Worm (Caenorhabditis elegans) whole organism, L1 larva: Measurements from ENCODE around the gene F14H3.3.

ENCODE experiments used
- C04F5.9 ChIP-seq: sonication (generic microtip); optimal IDR thresholded peaks from 2 replicates; lab custom pipeline; 2016; ENCODE audit warnings: missing genetic modification characterization, missing compliant biosample characterization
- C16A3.4 ChIP-seq: fragments of 150-350 bp; optimal IDR thresholded peaks from 2 replicates; lab custom pipeline; 2014; ENCODE audit warnings: missing biosample characterization, missing genetic modification characterization
- C34B4.2 ChIP-seq: sonication (generic microtip); optimal IDR thresholded peaks from 2 replicates; lab custom pipeline; 2017; ENCODE audit warnings: mild to moderate bottlenecking, missing genetic modification characterization, missing compliant biosample characterization
- aha-1 ChIP-seq: fragments of 150-350 bp; optimal IDR thresholded peaks from 2 replicates; lab custom pipeline; 2014; ENCODE audit warnings: missing biosample characterization, missing genetic modification characterization
- aly-2 ChIP-seq: fragments of 150-350 bp; optimal IDR thresholded peaks from 2 replicates; lab custom pipeline; 2014; ENCODE audit warnings: missing biosample characterization, missing genetic modification characterization
- blmp-1 ChIP-seq: fragments of 150-350 bp; optimal IDR thresholded peaks from 2 replicates; lab custom pipeline; 2014; ENCODE audit warnings: missing biosample characterization, missing genetic modification characterization
- ceh-63 ChIP-seq: fragments of 200-800 bp; sonication (Bioruptor generic); optimal IDR thresholded peaks from 2 replicates; lab custom pipeline; 2018; ENCODE audit warnings: mild to moderate bottlenecking, missing genetic modification characterization, missing compliant biosample characterization
- ceh-90 ChIP-seq: sonication (generic microtip); optimal IDR thresholded peaks from 2 replicates; lab custom pipeline; 2016; ENCODE audit warnings: missing genetic modification characterization, missing compliant biosample characterization
- ces-1 ChIP-seq: fragments of 150-350 bp; optimal IDR thresholded peaks from 2 replicates; lab custom pipeline; 2014; ENCODE audit warnings: missing biosample characterization, missing genetic modification reagents, missing genetic modification characterization
- dpl-1 ChIP-seq, 3 experiments: fragments of 150-350 bp in 2 of 3; sonication (generic microtip) in 1 of 3; optimal IDR thresholded peaks; 2 replicates each; lab custom pipeline; 2014 to 2017; ENCODE audit warnings: missing biosample characterization in 3 of 3, missing genetic modification characterization in 3 of 3, missing genetic modification reagents in 3 of 3
- dsc-1 ChIP-seq: sonication (generic microtip); optimal IDR thresholded peaks from 2 replicates; lab custom pipeline; 2016; ENCODE audit warnings: mild to moderate bottlenecking, missing genetic modification characterization, missing compliant biosample characterization
- efl-1 ChIP-seq, 4 experiments: fragments of 150-350 bp; optimal IDR thresholded peaks in 3 of 4; peaks in 1 of 4; 1 replicate in 1 of 4; 2 replicates in 3 of 4; lab custom pipeline; 2014; ENCODE audit warnings: missing biosample characterization in 2 of 4, missing genetic modification characterization in 2 of 4, missing genetic modification reagents in 2 of 4
- efl-3 ChIP-seq: fragments of 200-800 bp; sonication (Bioruptor generic); optimal IDR thresholded peaks from 2 replicates; lab custom pipeline; 2018; ENCODE audit warnings: mild to moderate bottlenecking, missing genetic modification characterization, missing compliant biosample characterization
- egl-27 ChIP-seq, 2 experiments: fragments of 150-350 bp in 1 of 2; sonication (generic microtip); optimal IDR thresholded peaks; 3 replicates each; lab custom pipeline; 2017 to 2018; ENCODE audit warnings: missing biosample characterization in 2 of 2, missing genetic modification characterization in 2 of 2, missing genetic modification reagents in 2 of 2
- fkh-4 ChIP-seq: sonication (generic microtip); optimal IDR thresholded peaks from 2 replicates; lab custom pipeline; 2016; ENCODE audit warnings: missing compliant biosample characterization, missing genetic modification characterization, borderline replicate concordance
- grh-1 ChIP-seq: fragments of 200-800 bp; sonication (Bioruptor generic); IDR thresholded peaks from 2 replicates; pipeline ENCODE4 v1.3.6; 2022; ENCODE audit warnings: missing genetic modification reagents, missing genetic modification characterization, missing compliant biosample characterization
- isw-1 ChIP-seq: fragments of 200-800 bp; sonication (Bioruptor generic); IDR thresholded peaks from 2 replicates; pipeline ENCODE4 v1.3.6; 2022; ENCODE audit warnings: missing genetic modification characterization, missing compliant biosample characterization
- lin-13 ChIP-seq: fragments of 150-350 bp; optimal IDR thresholded peaks from 2 replicates; lab custom pipeline; 2014; ENCODE audit warnings: missing biosample characterization, missing genetic modification reagents, missing genetic modification characterization
- lin-14 ChIP-seq: fragments of 200-800 bp; sonication (Bioruptor generic); optimal IDR thresholded peaks from 2 replicates; lab custom pipeline; 2018; ENCODE audit warnings: mild to moderate bottlenecking, missing genetic modification characterization, moderate library complexity, missing compliant biosample characterization
- lin-15B ChIP-seq: fragments of 150-350 bp; sonication (generic microtip); optimal IDR thresholded peaks from 3 replicates; lab custom pipeline; 2014; ENCODE audit warnings: missing biosample characterization, missing genetic modification characterization
- lin-35 ChIP-seq, 2 experiments: fragments of 150-350 bp; optimal IDR thresholded peaks; 2 replicates each; lab custom pipeline; 2014; ENCODE audit warnings: missing biosample characterization in 2 of 2, missing genetic modification characterization in 2 of 2, missing genetic modification reagents in 2 of 2
- lsy-2 ChIP-seq, 2 experiments: fragments of 150-350 bp; optimal IDR thresholded peaks; 2 replicates each; lab custom pipeline; 2014; ENCODE audit warnings: missing biosample characterization in 2 of 2, missing genetic modification characterization in 2 of 2
- mep-1 ChIP-seq: fragments of 150-350 bp; optimal IDR thresholded peaks from 2 replicates; lab custom pipeline; 2014; ENCODE audit warnings: missing biosample characterization, missing genetic modification characterization
- nhr-19 ChIP-seq: fragments of 200-800 bp; sonication (Bioruptor generic); conservative IDR thresholded peaks from 2 replicates; pipeline ENCODE4 v1.3.6; 2022; ENCODE audit warnings: missing genetic modification characterization, missing compliant biosample characterization
- nhr-20 ChIP-seq: sonication (generic microtip); optimal IDR thresholded peaks from 2 replicates; lab custom pipeline; 2016; ENCODE audit warnings: mild to moderate bottlenecking, missing genetic modification characterization, missing compliant biosample characterization
- nhr-237 ChIP-seq: fragments of 150-350 bp; optimal IDR thresholded peaks from 2 replicates; lab custom pipeline; 2014; ENCODE audit warnings: missing biosample characterization, missing genetic modification characterization
- nhr-47 ChIP-seq: sonication (generic microtip); optimal IDR thresholded peaks from 2 replicates; lab custom pipeline; 2016; ENCODE audit warnings: mild to moderate bottlenecking, missing genetic modification characterization, moderate library complexity, missing compliant biosample characterization
- nhr-71 ChIP-seq: sonication (generic microtip); optimal IDR thresholded peaks from 2 replicates; lab custom pipeline; 2016; ENCODE audit warnings: mild to moderate bottlenecking, missing genetic modification characterization, moderate library complexity, missing compliant biosample characterization
- nhr-85 ChIP-seq: sonication (generic microtip); peaks from one replicate; lab custom pipeline; 2016; ENCODE audit warnings: missing genetic modification characterization, inconsistent platforms, missing compliant biosample characterization
- nhr-90 ChIP-seq: sonication (generic microtip); optimal IDR thresholded peaks from 2 replicates; lab custom pipeline; 2016; ENCODE audit warnings: mild to moderate bottlenecking, missing genetic modification characterization, missing compliant biosample characterization; ENCODE audit not compliant: poor library complexity
- rnt-1 ChIP-seq: sonication (generic microtip); optimal IDR thresholded peaks from 2 replicates; lab custom pipeline; 2016; ENCODE audit warnings: mild to moderate bottlenecking, missing genetic modification characterization, moderate library complexity, missing compliant biosample characterization
- snu-23 ChIP-seq: sonication (generic microtip); optimal IDR thresholded peaks from 2 replicates; lab custom pipeline; 2016; ENCODE audit warnings: missing genetic modification characterization, missing compliant biosample characterization
- sup-37 ChIP-seq: fragments of 200-800 bp; sonication (Bioruptor generic); optimal IDR thresholded peaks from 2 replicates; lab custom pipeline; 2018; ENCODE audit warnings: mild to moderate bottlenecking, missing genetic modification characterization, missing compliant biosample characterization
- swsn-7 ChIP-seq: sonication (generic microtip); optimal IDR thresholded peaks from 2 replicates; lab custom pipeline; 2016; ENCODE audit warnings: missing genetic modification characterization, missing compliant biosample characterization
- tbx-2 ChIP-seq: sonication (generic microtip); optimal IDR thresholded peaks from 2 replicates; lab custom pipeline; 2016; ENCODE audit warnings: missing genetic modification characterization, missing compliant biosample characterization
- unc-86 ChIP-seq: sonication (generic microtip); optimal IDR thresholded peaks from 2 replicates; lab custom pipeline; 2016; ENCODE audit warnings: missing genetic modification characterization, missing compliant biosample characterization
- vab-15 ChIP-seq: sonication (generic microtip); optimal IDR thresholded peaks from 2 replicates; lab custom pipeline; 2017; ENCODE audit warnings: missing genotype, mild to moderate bottlenecking, missing genetic modification characterization, missing compliant biosample characterization
- xbp-1 ChIP-seq: sonication (generic microtip); optimal IDR thresholded peaks from 2 replicates; lab custom pipeline; 2016; ENCODE audit warnings: missing genetic modification characterization, missing compliant biosample characterization
- ztf-11 ChIP-seq, 2 experiments: sonication (generic microtip); optimal IDR thresholded peaks; 2 replicates each; lab custom pipeline; 2016 to 2017; ENCODE audit warnings: missing genetic modification characterization in 2 of 2, missing biosample characterization in 1 of 2, missing compliant biosample characterization in 1 of 2
- ztf-4 ChIP-seq: fragments of 150-350 bp; optimal IDR thresholded peaks from 2 replicates; lab custom pipeline; 2014; ENCODE audit warnings: missing biosample characterization, missing genetic modification characterization

The F14H3.3 gene

ce11 chrV:16040140-16040827 lies 13.0 kb downstream of the F14H3.3 start, which contains the start of the genes his-4 and his-3:
TSS of gene his-4 (minus strand) at chrV:16040515.
TSS of gene his-3 (plus strand) at chrV:16040808.
- TF ChIP-seq nhr-90 (tag; lab: Kevin White, UChicago) (peak; percentile 76), tbx-2 (tag; lab: Kevin White, UChicago) (peak; percentile 20), grh-1 (peak; percentile 78), snu-23 (peak; percentile 54), nhr-47 (peak; percentile 56), ztf-4 (tag; lab: Kevin White, UChicago) (peak; percentile 35), nhr-71 (tag; lab: Kevin White, UChicago) (peak; percentile 69), nhr-85 (tag; lab: Kevin White, UChicago) (peak; percentile 90), nhr-19 (GFP tag; lab: Robert Waterston, UW) (peak; percentile 18; the same call in 1 of the 2 replicates), mep-1 (peak; percentile 30), dpl-1 (GFP tag; optimal IDR thresholded peaks at IDR 0.05; lab: Kevin White, UChicago) (peak in 1 of 3 experiments; percentile 23), unc-86 (tag; lab: Kevin White, UChicago) (peak; percentile 43), swsn-7 (tag; lab: Kevin White, UChicago) (peak; percentile 76), xbp-1 (tag; lab: Kevin White, UChicago) (peak; percentile 38), lin-35 (GFP tag; optimal IDR thresholded peaks at IDR 0.05; lab: Kevin White, UChicago) (peak in 1 of 2 experiments; percentile 7), C16A3.4 (peak; percentile 15), blmp-1 (tag; lab: Kevin White, UChicago) (peak; percentile 15), efl-1 (optimal IDR thresholded peaks at IDR 0.05; lab: Kevin White, UChicago) (peak; percentile 25 to 52), efl-1 (GFP tag; optimal IDR thresholded peaks at IDR 0.05 in 1 of 2; lab: Kevin White, UChicago) (peak in 1 of 2 experiments; percentile 29), nhr-20 (tag; lab: Kevin White, UChicago) (peak; percentile 69), ztf-11 (tag; optimal IDR thresholded peaks at IDR 0.05; lab: Kevin White, UChicago) (peak in 1 of 2 experiments; percentile 92), rnt-1 (tag; lab: Kevin White, UChicago) (peak; percentile 27), lin-14 (GFP tag; lab: Kevin White, UChicago) (peak; percentile 79), efl-3 (GFP tag; lab: Kevin White, UChicago) (peak; percentile 60)

- TF ChIP-seq lsy-2 (tag; optimal IDR thresholded peaks at IDR 0.05; lab: Kevin White, UChicago) (no peak), efl-1 (optimal IDR thresholded peaks at IDR 0.05; lab: Kevin White, UChicago) (no peak), efl-1 (GFP tag; optimal IDR thresholded peaks at IDR 0.05 in 1 of 2; lab: Kevin White, UChicago) (peak in 1 of 2 experiments; percentile 45)
These were observed 17.1 kb downstream of the F14H3.3 start, which contains the start of gene T10C6.10 for ce11 chrV:16036166-16036565. TSS of gene T10C6.10 (plus strand) at chrV:16036413.

ce11 chrV:16033491-16033890 lies 19.8 kb downstream of the F14H3.3 start:
- no peak for TF ChIP-seq fkh-4 (tag; lab: Kevin White, UChicago)
- no peak for TF ChIP-seq nhr-19 (GFP tag; lab: Robert Waterston, UW)
- TF ChIP-seq rnt-1 (tag; lab: Kevin White, UChicago): no peak
- TF ChIP-seq C34B4.2: no peak
- TF ChIP-seq lin-13 (GFP tag; lab: Kevin White, UChicago): no peak

ce11 chrV:16032761-16033160 lies 20.5 kb downstream of the F14H3.3 start, which contains the start of gene T10C6.16:
TSS of gene T10C6.16 (minus strand) at chrV:16033005.
- TF ChIP-seq C04F5.9 (tag; lab: Kevin White, UChicago) (no peak), nhr-85 (tag; lab: Kevin White, UChicago) (peak; percentile 18)

ce11 chrV:16031571-16031970 lies 21.7 kb downstream of the F14H3.3 start, which contains the start of gene T10C6.7:
TSS of gene T10C6.7 (minus strand) at chrV:16031713.
- TF ChIP-seq dsc-1 (tag; lab: Kevin White, UChicago) (no peak), sup-37 (GFP tag; lab: Kevin White, UChicago) (no peak), lin-14 (GFP tag; lab: Kevin White, UChicago) (no peak), nhr-20 (tag; lab: Kevin White, UChicago) (no peak), nhr-90 (tag; lab: Kevin White, UChicago) (no peak), lin-35 (GFP tag; optimal IDR thresholded peaks at IDR 0.05; lab: Kevin White, UChicago) (no peak), egl-27 (tag; optimal IDR thresholded peaks at IDR 0.05; lab: Kevin White, UChicago) (no peak), lsy-2 (tag; optimal IDR thresholded peaks at IDR 0.05; lab: Kevin White, UChicago) (no peak), isw-1 (GFP tag; lab: Robert Waterston, UW) (no peak), nhr-85 (tag; lab: Kevin White, UChicago) (no peak), aly-2 (tag; lab: Kevin White, UChicago) (no peak), ceh-90 (no peak), ces-1 (GFP tag; lab: Kevin White, UChicago) (no peak), vab-15 (tag; lab: Kevin White, UChicago) (no peak), nhr-237 (tag; lab: Kevin White, UChicago) (no peak), efl-1 (optimal IDR thresholded peaks at IDR 0.05; lab: Kevin White, UChicago) (no peak), efl-1 (GFP tag; optimal IDR thresholded peaks at IDR 0.05 in 1 of 2; lab: Kevin White, UChicago) (no peak), aha-1 (no peak), ceh-63 (no peak), lin-15B (no peak)
